Worm (Caenorhabditis elegans) whole organism, young adult: ENCODE results near the gene F58E6.11.

ENCODE experiments used
- B0035.1 ChIP-seq: sonication (generic microtip); optimal IDR thresholded peaks from 2 replicates; lab custom pipeline; 2016; ENCODE audit warnings: missing genetic modification characterization, mild to moderate bottlenecking, missing compliant biosample characterization, missing genotype, missing genetic modification reagents
- B0261.1 ChIP-seq: sonication (generic microtip); optimal IDR thresholded peaks from 2 replicates; lab custom pipeline; 2016; ENCODE audit warnings: mild to moderate bottlenecking, missing genetic modification characterization, moderate library complexity, missing compliant biosample characterization
- C17E4.6 ChIP-seq: fragments of 200-800 bp; sonication (Bioruptor generic); IDR thresholded peaks from 2 replicates; pipeline ENCODE4 v1.3.6; 2022; ENCODE audit warnings: missing genetic modification reagents, missing genetic modification characterization, missing compliant biosample characterization
- F22D6.2 ChIP-seq: sonication (generic microtip); optimal IDR thresholded peaks from 2 replicates; lab custom pipeline; 2016; ENCODE audit warnings: mild to moderate bottlenecking, missing genetic modification characterization, missing compliant biosample characterization
- F39B2.1 ChIP-seq: fragments of 200-800 bp; sonication (Bioruptor generic); IDR thresholded peaks from 2 replicates; pipeline ENCODE4 v1.3.6; 2022; ENCODE audit warnings: missing genetic modification reagents, missing genetic modification characterization, missing compliant biosample characterization
- F57A8.1 ChIP-seq: fragments of 200-800 bp; sonication (Bioruptor generic); optimal IDR thresholded peaks from 2 replicates; lab custom pipeline; 2018; ENCODE audit warnings: mild to moderate bottlenecking, missing genetic modification characterization, moderate library complexity, missing compliant biosample characterization
- K12H6.12 ChIP-seq: fragments of 200-800 bp; sonication (Bioruptor generic); optimal IDR thresholded peaks from 2 replicates; lab custom pipeline; 2018; ENCODE audit warnings: mild to moderate bottlenecking, missing genetic modification characterization, missing compliant biosample characterization
- Y95B8A.8 ChIP-seq: fragments of 200-800 bp; sonication (Bioruptor generic); IDR thresholded peaks from 2 replicates; pipeline ENCODE4 v1.3.6; 2022; ENCODE audit warnings: missing genetic modification reagents, missing genetic modification characterization, missing compliant biosample characterization
- aptf-2 ChIP-seq: fragments of 200-800 bp; sonication (Bioruptor generic); conservative IDR thresholded peaks from 2 replicates; pipeline ENCODE4 v1.3.6; 2022; ENCODE audit warnings: missing genetic modification reagents, missing genetic modification characterization, missing compliant biosample characterization
- aptf-3 ChIP-seq: fragments of 200-800 bp; sonication (Bioruptor generic); IDR thresholded peaks from 2 replicates; pipeline ENCODE4 v1.3.6; 2022; ENCODE audit warnings: missing genetic modification characterization, missing compliant biosample characterization
- athp-1 ChIP-seq: sonication (generic microtip); optimal IDR thresholded peaks from 2 replicates; lab custom pipeline; 2017; ENCODE audit warnings: mild to moderate bottlenecking, missing genetic modification characterization, missing compliant biosample characterization
- attf-3 ChIP-seq: fragments of 200-800 bp; sonication (Bioruptor generic); conservative IDR thresholded peaks from 2 replicates; pipeline ENCODE4 v1.3.6; 2022; ENCODE audit warnings: missing genetic modification reagents, missing genetic modification characterization, missing compliant biosample characterization
- cebp-1 ChIP-seq, 2 experiments: fragments of 200-800 bp in 1 of 2; sonication (Bioruptor generic) in 1 of 2; sonication (generic microtip) in 1 of 2; IDR thresholded peaks in 1 of 2; optimal IDR thresholded peaks in 1 of 2; 2 replicates each; pipeline versions ENCODE4 v1.3.6 to Lab custom; 2017 to 2022; ENCODE audit warnings: missing compliant biosample characterization in 2 of 2, missing genetic modification characterization in 2 of 2, mild to moderate bottlenecking in 1 of 2, missing genetic modification reagents in 1 of 2, moderate library complexity in 1 of 2
- cebp-2 ChIP-seq: fragments of 200-800 bp; sonication (Bioruptor generic); IDR thresholded peaks from 2 replicates; pipeline ENCODE4 v1.3.6; 2022; ENCODE audit warnings: missing genetic modification characterization, missing compliant biosample characterization
- ceh-100 ChIP-seq: fragments of 200-800 bp; sonication (Bioruptor generic); IDR thresholded peaks from 2 replicates; pipeline ENCODE4 v1.3.6; 2022; ENCODE audit warnings: missing genetic modification reagents, missing genetic modification characterization, missing compliant biosample characterization
- dpff-1 ChIP-seq: sonication (generic microtip); optimal IDR thresholded peaks from 2 replicates; lab custom pipeline; 2017; ENCODE audit warnings: mild to moderate bottlenecking, missing genetic modification characterization, missing compliant biosample characterization
- egrh-3 ChIP-seq: fragments of 200-800 bp; sonication (Bioruptor generic); IDR thresholded peaks from 2 replicates; pipeline ENCODE4 v1.3.6; 2022; ENCODE audit warnings: missing genetic modification reagents, missing genetic modification characterization, missing compliant biosample characterization
- ets-4 ChIP-seq: fragments of 200-800 bp; sonication (Bioruptor generic); optimal IDR thresholded peaks from 2 replicates; lab custom pipeline; 2018; ENCODE audit warnings: mild to moderate bottlenecking, missing genetic modification characterization, missing compliant biosample characterization
- hmg-20 ChIP-seq: fragments of 200-800 bp; sonication (Bioruptor generic); IDR thresholded peaks from 2 replicates; pipeline ENCODE4 v1.3.6; 2022; ENCODE audit warnings: missing genetic modification reagents, missing genetic modification characterization, missing compliant biosample characterization
- lag-1 ChIP-seq: fragments of 200-800 bp; sonication (Bioruptor generic); IDR thresholded peaks from 2 replicates; pipeline ENCODE4 v1.3.6; 2022; ENCODE audit warnings: missing genetic modification reagents, missing genetic modification characterization, missing compliant biosample characterization
- lin-26 ChIP-seq: fragments of 200-800 bp; sonication (Bioruptor generic); IDR thresholded peaks from 2 replicates; pipeline ENCODE4 v1.3.6; 2022; ENCODE audit warnings: missing genetic modification reagents, missing genetic modification characterization, missing compliant biosample characterization
- madf-10 ChIP-seq: sonication (generic microtip); optimal IDR thresholded peaks from 2 replicates; lab custom pipeline; 2016; ENCODE audit warnings: mild to moderate bottlenecking, missing genetic modification characterization, missing compliant biosample characterization
- nhr-80 ChIP-seq: sonication (generic microtip); optimal IDR thresholded peaks from 2 replicates; lab custom pipeline; 2016; ENCODE audit warnings: missing genetic modification characterization, missing compliant biosample characterization
- rcor-1 ChIP-seq: fragments of 200-800 bp; sonication (Bioruptor generic); IDR thresholded peaks from 2 replicates; pipeline ENCODE4 v1.3.6; 2022; ENCODE audit warnings: missing genetic modification reagents, missing genetic modification characterization, missing compliant biosample characterization
- repo-1 ChIP-seq: sonication (generic microtip); optimal IDR thresholded peaks from 2 replicates; lab custom pipeline; 2017; ENCODE audit warnings: mild to moderate bottlenecking, missing genetic modification characterization, missing compliant biosample characterization
- snpc-1.1 ChIP-seq: sonication (generic microtip); optimal IDR thresholded peaks from 2 replicates; lab custom pipeline; 2017; ENCODE audit warnings: missing genetic modification characterization, mild to moderate bottlenecking, missing compliant biosample characterization, antibody characterized with exemption, moderate library complexity, missing genotype, missing genetic modification reagents; ENCODE audit not compliant: insufficient read depth
- tbx-9 ChIP-seq: sonication (generic microtip); optimal IDR thresholded peaks from 2 replicates; lab custom pipeline; 2016; ENCODE audit warnings: borderline replicate concordance, missing genetic modification characterization, inconsistent platforms, missing compliant biosample characterization
- tlf-1 ChIP-seq: fragments of 200-800 bp; sonication (Bioruptor generic); optimal IDR thresholded peaks from 2 replicates; lab custom pipeline; 2018; ENCODE audit warnings: mild to moderate bottlenecking, missing genetic modification characterization, missing compliant biosample characterization
- ztf-18 ChIP-seq: sonication (generic microtip); optimal IDR thresholded peaks from 2 replicates; lab custom pipeline; 2016; ENCODE audit warnings: missing genotype, mild to moderate bottlenecking, missing genetic modification characterization, missing compliant biosample characterization
- ztf-25 ChIP-seq: fragments of 200-800 bp; sonication (Bioruptor generic); IDR thresholded peaks from 2 replicates; pipeline ENCODE4 v1.3.6; 2022; ENCODE audit warnings: missing genetic modification reagents, missing genetic modification characterization, missing compliant biosample characterization
- ztf-28 ChIP-seq: fragments of 200-800 bp; sonication (Bioruptor generic); IDR thresholded peaks from 2 replicates; pipeline ENCODE4 v1.3.6; 2022; ENCODE audit warnings: missing genetic modification reagents, missing genetic modification characterization, missing compliant biosample characterization
- ztf-3 ChIP-seq: fragments of 200-800 bp; sonication (Bioruptor generic); optimal IDR thresholded peaks from 2 replicates; lab custom pipeline; 2018; ENCODE audit warnings: mild to moderate bottlenecking, missing genetic modification characterization, missing compliant biosample characterization

Gene F58E6.11

ce11 chrV:9714909-9715308, 42.9 kb downstream of the F58E6.11 start, which contains the start of gene F40F9.3:
Gene F40F9.3 (plus strand): TSS chrV:9715209.
- TF ChIP-seq lin-26 (GFP tag; lab: Robert Waterston, UW) (no peak), aptf-2 (GFP tag; lab: Robert Waterston, UW) (no peak), egrh-3 (GFP tag; lab: Robert Waterston, UW) (no peak), ztf-18 (tag; lab: Kevin White, UChicago) (no peak), repo-1 (tag; lab: Kevin White, UChicago) (no peak), athp-1 (no peak), aptf-3 (GFP tag; lab: Robert Waterston, UW) (no peak), ztf-28 (GFP tag; lab: Robert Waterston, UW) (no peak), tlf-1 (GFP tag; lab: Kevin White, UChicago) (no peak), madf-10 (no peak), tbx-9 (tag; lab: Kevin White, UChicago) (no peak), K12H6.12 (tag; lab: Kevin White, UChicago) (no peak), hmg-20 (no peak), F57A8.1 (no peak), attf-3 (GFP tag; lab: Robert Waterston, UW) (no peak), rcor-1 (GFP tag; lab: Robert Waterston, UW) (no peak), ztf-3 (GFP tag; lab: Kevin White, UChicago) (no peak), ceh-100 (GFP tag; lab: Robert Waterston, UW) (no peak), ets-4 (GFP tag; lab: Kevin White, UChicago) (no peak)

- TF ChIP-seq B0261.1 (tag; lab: Kevin White, UChicago) (no peak), F22D6.2 (no peak)
These were observed 44.3 kb downstream of the F58E6.11 start, which contains the start of gene F40F9.10 for ce11 chrV:9713532-9713931. Gene F40F9.10 (minus strand): TSS chrV:9713632.

- TF ChIP-seq cebp-2 (GFP tag; lab: Robert Waterston, UW) (no peak), nhr-80 (tag; lab: Kevin White, UChicago) (no peak), snpc-1.1 (tag; lab: Kevin White, UChicago) (no peak), ztf-25 (GFP tag; lab: Robert Waterston, UW) (no peak), C17E4.6 (GFP tag; lab: Robert Waterston, UW) (no peak), F22D6.2 (no peak), hmg-20 (no peak), B0035.1 (tag; lab: Kevin White, UChicago) (no peak)
These were observed 45.2 kb downstream of the F58E6.11 start for ce11 chrV:9712418-9713173.

- TF ChIP-seq nhr-80 (tag; lab: Kevin White, UChicago) (peak; percentile 45), B0261.1 (tag; lab: Kevin White, UChicago) (no peak), dpff-1 (tag; lab: Kevin White, UChicago) (no peak), lag-1 (GFP tag; lab: Robert Waterston, UW) (no peak), F39B2.1 (GFP tag; lab: Robert Waterston, UW) (no peak), Y95B8A.8 (GFP tag; lab: Robert Waterston, UW) (no peak), cebp-1 (GFP tag; IDR thresholded peaks at IDR 0.05; lab: Robert Waterston, UW) (peak; percentile 83), cebp-1 (tag; optimal IDR thresholded peaks at IDR 0.05; lab: Kevin White, UChicago) (no peak)
These were observed 46.6 kb downstream of the F58E6.11 start for ce11 chrV:9711174-9711573.
